Fruit fly (Drosophila melanogaster): ENCODE measurements around the gene CG7824.
A peak's percentile ranks its signal among the peaks of the same experiment; 100 is the strongest.

The CG7824 gene

DNA sequence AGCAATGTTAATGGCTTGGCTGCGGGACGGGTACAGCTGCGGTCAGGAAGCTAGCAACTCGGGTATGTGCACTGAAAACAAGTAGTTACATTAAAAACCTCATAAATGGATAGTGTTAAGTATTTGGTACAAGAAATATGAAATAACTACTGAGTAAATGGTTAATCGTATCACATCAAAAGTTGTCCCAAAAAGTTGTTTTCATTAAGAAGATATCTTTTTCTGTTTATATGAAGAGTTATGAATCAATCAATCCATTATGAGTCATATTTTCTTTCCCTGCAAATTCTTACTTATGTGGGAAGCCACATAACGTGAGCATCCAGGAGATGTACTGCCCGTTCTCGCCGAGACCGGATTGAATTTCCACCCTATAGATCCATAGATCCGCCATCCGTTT, 20.0 kb downstream of the CG7824 start (continued):
- TF ChIP-seq CG32006 (GFP tag; optimal IDR thresholded peaks at IDR 0.05) = peak; percentile 47
- TF ChIP-seq CG15336 (GFP tag; IDR thresholded peaks at IDR 0.05) = peak; percentile 29; the same call in 1 of the 2 replicates
- no peak for TF ChIP-seq Eip75B (GFP tag; optimal IDR thresholded peaks at IDR 0.05)
- TF ChIP-seq svp (GFP tag) = no peak
- TF ChIP-seq CG7368 (GFP tag; optimal IDR thresholded peaks at IDR 0.05) = no peak
- TF ChIP-seq fd85E (GFP tag; optimal IDR thresholded peaks at IDR 0.05) = no peak
- no peak for TF ChIP-seq fkh (GFP tag; optimal IDR thresholded peaks at IDR 0.05)
- TF ChIP-seq Eip93F (GFP tag; optimal IDR thresholded peaks at IDR 0.05) = no peak
- TF ChIP-seq CG8319 (GFP tag; optimal IDR thresholded peaks at IDR 0.05) = no peak
- peak; percentile 13 for TF ChIP-seq CG3919 (GFP tag; optimal IDR thresholded peaks at IDR 0.05)
- peak; percentile 5 for TF ChIP-seq CG6808 (GFP tag; optimal IDR thresholded peaks at IDR 0.05)
- no peak for TF ChIP-seq Sox102F (GFP tag; optimal IDR thresholded peaks at IDR 0.05)
- no peak for TF ChIP-seq lz (GFP tag; optimal IDR thresholded peaks at IDR 0.05)
- no peak for TF ChIP-seq topi (GFP tag; optimal IDR thresholded peaks at IDR 0.05)
- no peak for TF ChIP-seq dac (GFP tag; optimal IDR thresholded peaks at IDR 0.05)
- no peak for TF ChIP-seq vri (GFP tag; optimal IDR thresholded peaks at IDR 0.05)
- TF ChIP-seq CG11762 (GFP tag; optimal IDR thresholded peaks at IDR 0.05; ENCODE audit: insufficient read depth) = no peak
- no peak for TF ChIP-seq esn (GFP tag; optimal IDR thresholded peaks at IDR 0.05)

DNA sequence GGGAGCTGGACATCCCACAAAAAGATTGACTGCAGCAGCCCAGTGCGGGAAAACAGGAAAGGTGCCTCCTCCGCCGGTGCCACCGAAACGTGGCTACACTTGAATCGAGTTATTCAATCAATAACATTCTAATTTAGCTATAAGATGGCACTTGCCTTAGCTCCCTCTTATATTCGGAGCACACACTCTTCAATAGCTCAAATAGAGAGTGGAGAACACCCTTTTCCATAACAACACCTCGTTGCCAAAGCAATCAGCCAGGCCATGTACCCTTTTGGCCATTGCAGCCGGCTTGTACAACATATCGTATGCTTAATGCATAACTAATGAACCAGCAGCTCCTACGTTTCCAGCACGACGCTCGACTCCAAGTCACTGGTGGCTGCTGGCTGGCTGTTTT, 21.0 kb downstream of the CG7824 start:
- TF ChIP-seq CG31627 (GFP tag; optimal IDR thresholded peaks at IDR 0.05) = no peak
- TF ChIP-seq CG8319 (GFP tag; optimal IDR thresholded peaks at IDR 0.05) = no peak
- no peak for TF ChIP-seq CG10669 (GFP tag; optimal IDR thresholded peaks at IDR 0.05)
- TF ChIP-seq CG10631 (GFP tag; optimal IDR thresholded peaks at IDR 0.05) = peak; percentile 29
- no peak for TF ChIP-seq Hr39 (GFP tag; optimal IDR thresholded peaks at IDR 0.05)
- no peak for TF ChIP-seq Eip93F (GFP tag; optimal IDR thresholded peaks at IDR 0.05)
- peak; percentile 72; the same call in 2 of the 3 replicates for TF ChIP-seq CG8119 (GFP tag; IDR thresholded peaks at IDR 0.05)
- peak; percentile 58; the same call in 1 of the 3 replicates for TF ChIP-seq eg (GFP tag; IDR thresholded peaks at IDR 0.05)
- TF ChIP-seq spab (GFP tag; optimal IDR thresholded peaks at IDR 0.05) = no peak
- TF ChIP-seq ss (GFP tag; optimal IDR thresholded peaks at IDR 0.05) = peak in 1 of 2 experiments; percentile 34
- no peak for TF ChIP-seq Hr38 (GFP tag; optimal IDR thresholded peaks at IDR 0.05)
- TF ChIP-seq Eip78C (GFP tag) = peak; percentile 49
- no peak for TF ChIP-seq CG4318 (GFP tag; optimal IDR thresholded peaks at IDR 0.05)
- no peak for TF ChIP-seq acj6 (GFP tag; optimal IDR thresholded peaks at IDR 0.05)
- TF ChIP-seq Blimp-1 (GFP tag; optimal IDR thresholded peaks at IDR 0.05) = no peak
- TF ChIP-seq CG11294 (GFP tag; IDR thresholded peaks at IDR 0.05) = 0 out of 2 replicates have a peak, but pooled peaks have one; percentile 5
- no peak for TF ChIP-seq CG1621 (tag; optimal IDR thresholded peaks at IDR 0.05)
- TF ChIP-seq CG6163 (GFP tag; IDR thresholded peaks at IDR 0.05) = 0 out of 3 replicates have a peak, but pooled peaks have one; percentile 49
- peak; percentile 42 for TF ChIP-seq Hr4 (GFP tag; optimal IDR thresholded peaks at IDR 0.05)
- peak; percentile 71 for TF ChIP-seq CG15336 (GFP tag; IDR thresholded peaks at IDR 0.05)
- TF ChIP-seq Lpt (GFP tag; optimal IDR thresholded peaks at IDR 0.05) = no peak
- TF ChIP-seq Sox14 (GFP tag; optimal IDR thresholded peaks at IDR 0.05) = no peak
- TF ChIP-seq Smox (GFP tag; optimal IDR thresholded peaks at IDR 0.05) = no peak
- no peak for TF ChIP-seq CG11762 (GFP tag; optimal IDR thresholded peaks at IDR 0.05; ENCODE audit: insufficient read depth)
- TF ChIP-seq dsx (GFP tag; optimal IDR thresholded peaks at IDR 0.05; ENCODE audit: poor library complexity, severe bottlenecking) = no peak
- no peak for TF ChIP-seq dac (GFP tag; optimal IDR thresholded peaks at IDR 0.05)
- TF ChIP-seq cyc (GFP tag; optimal IDR thresholded peaks at IDR 0.05) = no peak
- peak; percentile 4 for TF ChIP-seq pdm3 (GFP tag; optimal IDR thresholded peaks at IDR 0.05)
- no peak for TF ChIP-seq CG6854 (GFP tag; optimal IDR thresholded peaks at IDR 0.05)
- no peak for TF ChIP-seq CG3032 (tag; optimal IDR thresholded peaks at IDR 0.05)
- no peak for TF ChIP-seq CG6792 (GFP tag; optimal IDR thresholded peaks at IDR 0.05)
- no peak for TF ChIP-seq Ets21C (GFP tag; optimal IDR thresholded peaks at IDR 0.05)
- TF ChIP-seq esn (GFP tag; optimal IDR thresholded peaks at IDR 0.05) = no peak
- no peak for TF ChIP-seq Ets96B (tag; optimal IDR thresholded peaks at IDR 0.05)
- TF ChIP-seq Gug (GFP tag; IDR thresholded peaks at IDR 0.05) = no peak
- no peak for TF ChIP-seq CG16779 (tag; optimal IDR thresholded peaks at IDR 0.05)
- no peak for TF ChIP-seq lz (GFP tag; optimal IDR thresholded peaks at IDR 0.05)
- TF ChIP-seq Met (GFP tag; optimal IDR thresholded peaks at IDR 0.05) = no peak
- peak; percentile 64 for TF ChIP-seq CG32006 (GFP tag; optimal IDR thresholded peaks at IDR 0.05)
